Fruit fly (Drosophila melanogaster): Measurements from ENCODE around the gene CG12420.

DNA sequence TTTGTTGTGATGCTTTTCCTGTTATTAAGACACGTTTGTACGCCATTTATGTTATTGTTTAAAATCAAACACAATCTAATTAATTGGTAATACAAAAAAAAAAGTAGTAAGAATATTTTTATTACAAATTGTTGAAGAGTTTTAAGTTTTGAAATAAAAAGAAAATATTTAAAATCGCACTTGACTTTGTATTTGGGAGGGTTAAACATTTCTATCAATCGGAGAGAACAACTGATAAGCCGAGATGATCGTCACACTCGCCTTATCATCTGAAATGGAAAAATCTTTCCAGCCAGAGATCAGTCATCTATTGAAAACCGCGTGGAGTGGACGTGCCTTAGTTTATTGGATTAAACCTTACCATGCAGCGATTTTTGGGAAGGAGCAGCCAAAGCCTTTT is 28.7 kb downstream of the CG12420 start, which contains the start of gene CG3999:
- TF ChIP-seq Eip75B (GFP tag; optimal IDR thresholded peaks at IDR 0.05), result no peak
- TF ChIP-seq fkh (GFP tag; optimal IDR thresholded peaks at IDR 0.05), result no peak
- TF ChIP-seq Gug (GFP tag; IDR thresholded peaks at IDR 0.05), result no peak
- TF ChIP-seq Sox102F (GFP tag; optimal IDR thresholded peaks at IDR 0.05), result no peak
- no peak for TF ChIP-seq spab (GFP tag; optimal IDR thresholded peaks at IDR 0.05)
- no peak for TF ChIP-seq CG11902 (GFP tag; optimal IDR thresholded peaks at IDR 0.05)
- no peak for TF ChIP-seq CG16779 (tag; optimal IDR thresholded peaks at IDR 0.05)
- TF ChIP-seq Hr38 (GFP tag; optimal IDR thresholded peaks at IDR 0.05), result no peak
- TF ChIP-seq eg (GFP tag; IDR thresholded peaks at IDR 0.05), result no peak
- no peak for TF ChIP-seq svp (GFP tag)
- no peak for TF ChIP-seq CG8319 (GFP tag; optimal IDR thresholded peaks at IDR 0.05)

Data from whole organism, prepupa.